Worm (Caenorhabditis elegans): Measurements from ENCODE around the gene clec-241.

DNA sequence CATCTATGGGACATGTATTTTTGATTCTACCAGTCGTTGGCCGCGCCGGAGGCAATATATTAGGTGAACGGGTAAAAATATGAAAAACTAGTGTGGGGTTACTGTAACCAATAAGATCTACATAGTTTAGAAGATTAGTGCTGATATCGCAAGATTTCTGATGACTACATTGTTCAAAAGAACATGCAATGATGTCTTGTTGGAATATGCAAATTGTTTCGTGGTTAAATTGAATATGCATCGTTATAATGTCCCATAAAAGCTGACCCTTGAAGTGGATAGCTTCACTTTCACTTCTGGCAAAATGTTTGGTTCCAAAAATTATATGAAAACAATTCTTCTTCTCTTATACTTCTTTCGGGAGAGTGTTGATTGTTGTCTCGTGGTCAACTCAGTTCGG is 31.4 kb upstream of the clec-241 start, which contains the start of gene F28B1.2:
- TF ChIP-seq skn-1 (tag; optimal IDR thresholded peaks at IDR 0.05) (no peak), ZK546.5 (tag; optimal IDR thresholded peaks at IDR 0.05) (no peak), elt-1 (tag; optimal IDR thresholded peaks at IDR 0.05) (no peak), pha-4 (tag; optimal IDR thresholded peaks at IDR 0.05) (no peak)
